Fruit fly (Drosophila melanogaster): Measurements from ENCODE around the gene CG42709.

Gene CG42709

DNA sequence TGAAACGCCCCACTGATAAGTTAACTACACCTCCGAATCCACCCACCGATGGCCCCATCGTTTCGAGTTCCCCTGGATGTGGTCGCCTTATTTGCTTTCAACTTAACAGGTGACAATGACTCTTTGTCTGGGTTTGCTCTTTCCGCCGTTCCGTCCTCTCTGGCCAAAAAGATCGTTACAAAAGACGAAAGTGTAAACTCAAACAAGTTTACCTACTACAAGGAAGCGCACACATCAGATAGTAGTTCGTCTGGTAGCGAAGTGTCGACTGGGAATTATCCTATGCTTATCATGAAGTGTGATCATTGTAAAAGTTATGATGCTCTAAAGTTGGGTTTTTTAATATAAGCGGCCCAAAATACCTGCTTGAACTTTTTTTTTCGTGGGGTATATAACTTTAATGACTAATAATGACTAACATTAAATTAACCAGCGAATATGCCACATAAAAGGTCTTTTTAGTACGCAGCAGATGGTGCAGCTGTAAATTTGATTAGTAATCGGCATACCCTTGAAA, 8.9 kb downstream of the CG42709 start (continued):
- no peak for TF ChIP-seq seq (GFP tag; IDR thresholded peaks at IDR 0.05)
- TF ChIP-seq jumu (GFP tag; optimal IDR thresholded peaks at IDR 0.05), result peak; percentile 12
- no peak for TF ChIP-seq CG13424 (tag; optimal IDR thresholded peaks at IDR 0.05)
- TF ChIP-seq Pdp1 (GFP tag; optimal IDR thresholded peaks at IDR 0.05), result no peak
- TF ChIP-seq CG2120 (GFP tag; optimal IDR thresholded peaks at IDR 0.05), result peak; percentile 7
- TF ChIP-seq slp2 (GFP tag; optimal IDR thresholded peaks at IDR 0.05), result no peak
- TF ChIP-seq wek (GFP tag; optimal IDR thresholded peaks at IDR 0.05), result peak; percentile 37
- peak; percentile 12 for TF ChIP-seq lilli (GFP tag; optimal IDR thresholded peaks at IDR 0.05)
- TF ChIP-seq CG5180 (GFP tag; optimal IDR thresholded peaks at IDR 0.05), result peak; percentile 32
- no peak for TF ChIP-seq CG33213 (GFP tag; optimal IDR thresholded peaks at IDR 0.05)
- TF ChIP-seq p53 (GFP tag; optimal IDR thresholded peaks at IDR 0.05), result no peak
- TF ChIP-seq CG1233 (GFP tag; optimal IDR thresholded peaks at IDR 0.05), result peak; percentile 3
- no peak for TF ChIP-seq CG18764 (GFP tag; optimal IDR thresholded peaks at IDR 0.05)
- peak; percentile 27 for TF ChIP-seq CG3407 (GFP tag; optimal IDR thresholded peaks at IDR 0.05)
- peak; percentile 7 for TF ChIP-seq CG7839 (tag; optimal IDR thresholded peaks at IDR 0.05)
- peak; percentile 5 for TF ChIP-seq tx (GFP tag; optimal IDR thresholded peaks at IDR 0.05)
- TF ChIP-seq sqz (GFP tag; optimal IDR thresholded peaks at IDR 0.05), result no peak
- no peak for TF ChIP-seq CG1832 (GFP tag; optimal IDR thresholded peaks at IDR 0.05)
- TF ChIP-seq fd96Cb (tag; optimal IDR thresholded peaks at IDR 0.05), result peak; percentile 1
- TF ChIP-seq CG30403 (GFP tag; optimal IDR thresholded peaks at IDR 0.05), result peak; percentile 7
- TF ChIP-seq CG11504 (tag; optimal IDR thresholded peaks at IDR 0.05), result peak; percentile 10
- TF ChIP-seq eve (GFP tag; optimal IDR thresholded peaks at IDR 0.05), result peak in 1 of 2 experiments; percentile 67
- no peak for TF ChIP-seq ewg (GFP tag; optimal IDR thresholded peaks at IDR 0.05)
- TF ChIP-seq CG6854 (GFP tag; optimal IDR thresholded peaks at IDR 0.05), result no peak
- TF ChIP-seq NFAT (GFP tag; IDR thresholded peaks at IDR 0.05), result no peak
- no peak for TF ChIP-seq Ssrp (tag; optimal IDR thresholded peaks at IDR 0.05)
- no peak for TF ChIP-seq HHEX (GFP tag; optimal IDR thresholded peaks at IDR 0.05)
- TF ChIP-seq Atf-2 (GFP tag; optimal IDR thresholded peaks at IDR 0.05), result no peak
- no peak for TF ChIP-seq CG10462 (GFP tag; optimal IDR thresholded peaks at IDR 0.05)
- no peak for TF ChIP-seq CG13287 (GFP tag; IDR thresholded peaks at IDR 0.05; ENCODE audit: partially characterized antibody)
- no peak for TF ChIP-seq CTCF (GFP tag; optimal IDR thresholded peaks at IDR 0.05)
- no peak for TF ChIP-seq Kr (GFP tag; optimal IDR thresholded peaks at IDR 0.05)
- TF ChIP-seq CG10321 (GFP tag; IDR thresholded peaks at IDR 0.05), result no peak
- no peak for TF ChIP-seq CG8359 (GFP tag; optimal IDR thresholded peaks at IDR 0.05; ENCODE audit: borderline replicate concordance)
- TF ChIP-seq Oaz (GFP tag; IDR thresholded peaks at IDR 0.05), result no peak
- TF ChIP-seq CG7271 (tag; optimal IDR thresholded peaks at IDR 0.05), result no peak
- TF ChIP-seq toy (GFP tag; IDR thresholded peaks at IDR 0.05), result no peak
- TF ChIP-seq ro (GFP tag; IDR thresholded peaks at IDR 0.05), result no peak
- TF ChIP-seq sug (tag; optimal IDR thresholded peaks at IDR 0.05), result peak; percentile 22
- TF ChIP-seq CG14050 (GFP tag; IDR thresholded peaks at IDR 0.05), result no peak
- peak; percentile 40 for TF ChIP-seq nom (GFP tag; optimal IDR thresholded peaks at IDR 0.05)
- TF ChIP-seq sr (GFP tag; IDR thresholded peaks at IDR 0.05), result no peak
- no peak for TF ChIP-seq CG11085 (GFP tag; IDR thresholded peaks at IDR 0.05)
- no peak for TF ChIP-seq CG17829 (tag; optimal IDR thresholded peaks at IDR 0.05)
- TF ChIP-seq CG3281 (GFP tag; optimal IDR thresholded peaks at IDR 0.05), result no peak
- TF ChIP-seq CG4707 (GFP tag; optimal IDR thresholded peaks at IDR 0.05), result no peak
- TF ChIP-seq phol (tag; optimal IDR thresholded peaks at IDR 0.05), result no peak
- TF ChIP-seq emc (GFP tag; optimal IDR thresholded peaks at IDR 0.05), result no peak
- TF ChIP-seq Dp (GFP tag; optimal IDR thresholded peaks at IDR 0.05), result no peak
- TF ChIP-seq CG43689 (GFP tag; IDR thresholded peaks at IDR 0.05), result no peak
- TF ChIP-seq grau (tag; optimal IDR thresholded peaks at IDR 0.05), result peak; percentile 20
